Worm (Caenorhabditis elegans) whole organism, L3 larva: ENCODE results near the gene npp-16.

Source experiments
- R02D3.7 ChIP-seq: fragments of 150-350 bp; optimal IDR thresholded peaks from 2 replicates; lab custom pipeline; 2014; ENCODE audit warnings: missing biosample characterization, missing genetic modification characterization
- ama-1 ChIP-seq: fragments of 150-350 bp; optimal IDR thresholded peaks from 2 replicates; lab custom pipeline; 2018
- ceh-28 ChIP-seq: fragments of 150-350 bp; optimal IDR thresholded peaks from 2 replicates; lab custom pipeline; 2014; ENCODE audit warnings: missing biosample characterization, missing genetic modification reagents, missing genetic modification characterization
- elt-1 ChIP-seq: fragments of 150-350 bp; optimal IDR thresholded peaks from 2 replicates; lab custom pipeline; 2014; ENCODE audit warnings: missing biosample characterization, missing genetic modification characterization
- elt-3 ChIP-seq, 3 experiments: fragments of 150-350 bp in 1 of 3; sonication (generic microtip) in 2 of 3; optimal IDR thresholded peaks; 2 replicates in 2 of 3; 4 replicates in 1 of 3; lab custom pipeline; 2014 to 2017; ENCODE audit warnings: missing biosample characterization in 3 of 3, missing genetic modification characterization in 3 of 3
- nfya-1 ChIP-seq: sonication (generic microtip); optimal IDR thresholded peaks from 2 replicates; lab custom pipeline; 2017; ENCODE audit warnings: missing genetic modification characterization, mild to moderate bottlenecking, missing compliant biosample characterization, antibody characterized with exemption, moderate library complexity; ENCODE audit not compliant: insufficient read depth
- pqm-1 ChIP-seq: fragments of 150-350 bp; optimal IDR thresholded peaks from 2 replicates; lab custom pipeline; 2017; ENCODE audit warnings: missing biosample characterization, missing genetic modification characterization, inconsistent platforms
- unc-62 ChIP-seq: fragments of 150-350 bp; sonication (generic microtip); optimal IDR thresholded peaks from 4 replicates; lab custom pipeline; 2014; ENCODE audit warnings: missing biosample characterization, missing genetic modification reagents, missing genetic modification characterization

DNA sequence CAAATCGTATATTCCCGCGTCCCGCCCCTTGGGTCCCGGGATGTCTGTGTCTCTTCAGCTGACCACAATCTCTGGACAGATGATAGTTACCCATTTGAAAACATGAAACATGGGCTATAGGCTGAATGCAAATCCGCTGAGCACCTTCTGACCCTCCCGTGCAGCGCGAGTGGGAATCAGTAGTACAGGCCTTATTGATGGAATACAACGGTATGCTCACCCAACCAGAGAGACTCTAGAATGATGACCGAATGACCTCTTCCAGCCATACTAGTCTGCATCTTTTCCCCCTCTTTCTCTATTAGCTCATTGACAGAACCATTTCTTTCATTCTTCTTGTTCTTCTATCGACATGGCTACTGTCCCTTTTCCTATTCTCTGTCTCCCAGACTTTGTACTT lies 8.6 kb upstream of the npp-16 start, which contains the start of gene sdz-33:
- no peak for TF ChIP-seq pqm-1 (tag; lab: Kevin White, UChicago)
- no peak for TF ChIP-seq ama-1 (lab: Kevin White, UChicago)
- no peak for TF ChIP-seq R02D3.7
- TF ChIP-seq ceh-28 (tag; lab: Kevin White, UChicago): no peak
- TF ChIP-seq elt-3 (tag; optimal IDR thresholded peaks at IDR 0.05; lab: Kevin White, UChicago): no peak
- no peak for TF ChIP-seq elt-1 (tag; lab: Kevin White, UChicago)
- TF ChIP-seq unc-62: no peak
- no peak for TF ChIP-seq nfya-1
